Fruit fly (Drosophila melanogaster) whole organism, embryonic: ENCODE data around the gene CG46464.

Experiments used
- Awh ChIP-seq: fragments of 200-800 bp; sonication (Bioruptor generic); IDR thresholded peaks from 2 replicates; pipeline ENCODE4, ENCODE4 v1.3.6; 2022; ENCODE audit warnings: missing biosample characterization, missing genetic modification characterization
- C15 ChIP-seq: fragments of 200-800 bp; sonication (Bioruptor generic); IDR thresholded peaks from 3 replicates; pipeline ENCODE4 v1.3.6; 2022; ENCODE audit warnings: missing biosample characterization, missing genetic modification characterization
- CG8359 ChIP-seq: fragments of 200-800 bp; sonication (Bioruptor generic); optimal IDR thresholded peaks from 2 replicates; lab custom pipeline; 2017; ENCODE audit warnings: missing biosample characterization, mild to moderate bottlenecking, missing genetic modification characterization, borderline replicate concordance
- CrebB ChIP-seq: fragments of 200-800 bp; sonication (Bioruptor generic); optimal IDR thresholded peaks from 3 replicates; lab custom pipeline; 2018; ENCODE audit warnings: missing biosample characterization, mild to moderate bottlenecking, missing genetic modification characterization
- Six4 ChIP-seq: fragments of 200-800 bp; sonication (Bioruptor generic); optimal IDR thresholded peaks from 2 replicates; lab custom pipeline; 2016; ENCODE audit warnings: missing biosample characterization, missing genetic modification characterization
- br ChIP-seq: fragments of >200 bp; optimal IDR thresholded peaks from 2 replicates; lab custom pipeline; 2017
- cato ChIP-seq: fragments of 200-800 bp; sonication (Bioruptor generic); optimal IDR thresholded peaks from 2 replicates; lab custom pipeline; 2016; ENCODE audit warnings: missing biosample characterization, missing genetic modification characterization, borderline replicate concordance
- esg ChIP-seq: fragments of 200-800 bp; sonication (Bioruptor generic); conservative IDR thresholded peaks from 2 replicates; pipeline ENCODE4 v1.3.6; 2022; ENCODE audit warnings: missing biosample characterization, missing genetic modification characterization
- inv ChIP-seq: fragments of 200-800 bp; sonication (Bioruptor generic); IDR thresholded peaks from 2 replicates; pipeline ENCODE4 v1.3.6; 2022; ENCODE audit warnings: missing biosample characterization, missing genetic modification characterization; ENCODE audit not compliant: partially characterized antibody

dm6 chrX:17471584-17471983, 27.8 kb upstream of the CG46464 start:
- TF ChIP-seq Six4 (no peak), inv (GFP tag; lab: Robert Waterston, UW) (no peak), esg (no peak), C15 (GFP tag; lab: Robert Waterston, UW) (no peak), br (lab: Kevin White, UChicago) (no peak), cato (GFP tag; lab: Kevin White, UChicago) (no peak), CrebB (tag; lab: Kevin White, UChicago) (no peak), Awh (GFP tag; lab: Robert Waterston, UW) (no peak), CG8359 (GFP tag; lab: Kevin White, UChicago) (peak; percentile 7)
